Worm (Caenorhabditis elegans) whole organism, dauer: Measurements from ENCODE around the gene cal-1.

Experiments used
- unc-62 ChIP-seq: sonication (generic microtip); optimal IDR thresholded peaks from 2 replicates; lab custom pipeline; 2017; ENCODE audit warnings: missing biosample characterization, missing genetic modification reagents, missing genetic modification characterization

cal-1 gene

DNA sequence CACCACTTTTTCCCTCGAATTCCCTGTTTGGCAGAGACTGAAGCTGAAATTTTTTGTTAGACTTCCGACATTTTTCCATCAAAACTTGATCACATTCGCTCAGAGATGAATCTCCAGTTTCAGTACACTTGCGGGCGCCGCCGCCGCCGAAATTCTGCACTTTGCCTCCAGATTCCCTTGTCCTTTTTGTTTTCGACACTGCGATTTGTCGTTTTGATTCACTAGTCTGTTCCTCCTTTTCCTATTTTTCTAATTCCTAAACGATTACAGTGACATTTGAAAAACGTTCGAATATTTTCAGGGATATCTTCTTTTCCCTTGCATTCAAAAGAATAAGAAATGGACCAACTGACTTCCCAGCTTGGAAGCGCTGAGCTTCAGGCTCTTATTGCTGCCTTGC is 23.7 kb upstream of the cal-1 start, which contains the start of gene F45D3.2:
F45D3.2 (plus strand) TSS at position 301 of the 400 bp plus-strand sequence.
- no peak for TF ChIP-seq unc-62 (GFP tag; lab: Kevin White, UChicago)

DNA sequence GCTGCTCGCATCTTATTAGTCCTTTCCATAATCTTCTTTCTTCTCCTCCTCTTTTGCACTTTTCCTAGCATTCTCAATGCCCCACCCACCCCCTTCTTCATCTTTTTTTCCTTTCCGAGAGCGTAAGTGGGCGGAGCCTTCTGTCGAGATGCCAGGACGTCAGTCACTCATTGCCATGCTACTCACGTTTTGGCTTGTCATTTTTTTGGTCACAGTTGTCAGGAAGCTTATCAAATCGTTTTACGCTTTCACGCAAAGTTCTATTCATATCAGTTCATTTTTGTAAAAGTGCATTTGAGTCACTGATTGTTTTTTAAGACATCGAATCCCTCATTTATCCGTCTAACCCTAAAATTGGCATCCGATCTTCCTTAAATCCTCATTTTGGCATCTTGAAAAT is 23.0 kb upstream of the cal-1 start:
- no peak for TF ChIP-seq unc-62 (GFP tag; lab: Kevin White, UChicago)

DNA sequence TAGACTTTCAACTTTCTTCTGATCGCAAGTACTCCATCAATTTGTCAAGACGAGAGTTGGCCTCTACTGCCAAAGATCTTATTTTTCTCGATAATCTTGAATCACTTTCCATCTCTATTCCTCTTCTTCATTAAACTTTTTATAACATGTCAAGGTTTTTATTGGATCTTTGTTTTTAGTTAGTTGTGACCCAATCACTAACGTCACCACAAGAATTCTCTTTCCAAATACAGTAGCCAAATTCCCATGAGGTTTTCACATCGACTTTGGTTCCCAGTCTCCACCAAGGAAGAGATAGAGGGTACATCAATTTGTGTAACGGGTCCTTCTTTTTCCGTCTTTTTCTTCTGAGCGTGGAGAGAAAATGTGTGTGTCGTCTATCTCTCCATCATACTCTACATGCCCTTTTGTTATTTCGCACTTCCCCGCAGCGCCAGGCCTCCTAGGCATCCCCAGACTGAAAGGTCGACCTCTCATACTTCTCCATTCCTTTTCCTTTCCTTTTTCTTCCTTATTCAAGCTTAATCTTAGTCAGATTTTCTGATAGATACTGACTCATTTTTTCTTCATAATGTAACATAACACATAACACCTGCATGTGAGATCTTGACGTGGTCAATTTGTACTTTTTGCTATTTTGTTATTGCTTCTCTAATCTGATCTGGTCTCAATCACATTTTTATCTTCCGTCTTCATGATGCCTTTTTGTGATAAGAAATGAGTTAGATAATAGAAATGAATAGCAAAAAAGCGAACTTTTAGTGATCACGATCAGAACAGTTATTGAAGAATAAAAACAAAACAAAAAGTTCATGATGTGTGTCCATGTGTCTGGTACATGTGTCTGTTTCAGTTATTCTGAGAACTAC is 22.2 kb upstream of the cal-1 start:
- no peak for TF ChIP-seq unc-62 (GFP tag; lab: Kevin White, UChicago)

DNA sequence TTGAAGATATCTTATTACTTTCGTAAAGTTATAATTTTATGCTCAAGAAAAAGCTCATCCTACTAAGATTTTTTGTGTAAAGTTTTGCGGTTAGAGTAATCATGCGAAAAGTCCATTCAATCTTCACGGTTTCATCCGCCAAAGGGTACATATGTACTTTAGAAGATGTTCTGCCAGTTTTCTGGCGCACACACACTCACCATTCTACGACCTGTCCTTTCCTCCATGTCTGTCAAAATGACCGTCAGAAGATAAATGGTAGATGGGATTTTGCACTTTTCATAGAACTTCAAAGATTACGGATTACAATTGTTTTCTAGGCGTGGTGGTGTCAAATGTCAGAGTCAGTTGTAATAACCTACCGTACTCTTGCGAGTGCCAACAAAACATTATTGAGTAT is 20.5 kb upstream of the cal-1 start:
- no peak for TF ChIP-seq unc-62 (GFP tag; lab: Kevin White, UChicago)

DNA sequence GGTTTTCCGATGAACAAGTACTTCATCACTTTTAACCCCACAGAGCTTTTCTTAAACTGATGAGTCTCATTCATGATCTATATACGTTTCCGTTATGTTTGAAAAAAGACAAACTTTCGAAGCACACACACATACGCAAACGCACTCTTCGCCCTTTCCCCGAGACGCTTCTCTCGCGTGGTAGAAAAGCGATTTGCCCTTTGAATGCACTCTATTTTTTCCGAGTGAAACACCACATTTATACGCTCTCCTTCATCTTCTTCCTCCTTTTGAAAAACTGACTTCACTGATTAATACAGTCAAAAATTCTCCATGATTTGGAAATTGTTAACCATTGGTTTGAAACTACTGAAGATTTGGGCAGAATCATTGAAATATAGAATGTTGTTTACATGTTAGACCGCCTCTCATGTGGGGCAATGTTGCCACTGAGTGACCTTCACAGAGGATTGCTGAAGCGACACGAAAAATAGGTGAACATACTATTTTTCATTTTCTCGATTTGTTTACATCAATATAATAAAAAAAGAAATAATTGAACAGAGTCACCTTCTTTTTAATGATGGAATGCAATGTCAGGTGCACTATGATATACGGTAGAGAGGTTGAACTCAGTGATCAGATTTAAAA is 19.5 kb upstream of the cal-1 start:
- TF ChIP-seq unc-62 (GFP tag; lab: Kevin White, UChicago), result no peak

DNA sequence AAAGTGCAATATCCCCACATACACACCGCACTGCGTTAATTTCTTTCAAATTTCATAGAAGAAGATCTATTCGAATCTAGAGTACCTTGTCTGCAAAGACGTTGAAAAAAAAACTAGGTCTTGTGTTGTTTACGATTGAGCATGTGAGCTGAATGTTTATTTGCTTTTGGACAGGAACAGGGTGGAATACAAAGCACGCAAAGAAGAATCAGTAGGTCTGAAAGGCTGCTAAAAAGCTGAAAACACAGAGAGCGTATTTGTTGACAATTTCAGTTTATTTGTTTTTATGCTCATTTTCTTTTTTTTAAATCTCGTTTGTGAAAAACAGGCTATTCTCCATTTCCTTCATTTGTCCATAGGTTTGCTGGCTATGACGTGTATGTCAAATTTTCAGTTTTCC is 17.9 kb upstream of the cal-1 start:
- TF ChIP-seq unc-62 (GFP tag; lab: Kevin White, UChicago), result no peak

DNA sequence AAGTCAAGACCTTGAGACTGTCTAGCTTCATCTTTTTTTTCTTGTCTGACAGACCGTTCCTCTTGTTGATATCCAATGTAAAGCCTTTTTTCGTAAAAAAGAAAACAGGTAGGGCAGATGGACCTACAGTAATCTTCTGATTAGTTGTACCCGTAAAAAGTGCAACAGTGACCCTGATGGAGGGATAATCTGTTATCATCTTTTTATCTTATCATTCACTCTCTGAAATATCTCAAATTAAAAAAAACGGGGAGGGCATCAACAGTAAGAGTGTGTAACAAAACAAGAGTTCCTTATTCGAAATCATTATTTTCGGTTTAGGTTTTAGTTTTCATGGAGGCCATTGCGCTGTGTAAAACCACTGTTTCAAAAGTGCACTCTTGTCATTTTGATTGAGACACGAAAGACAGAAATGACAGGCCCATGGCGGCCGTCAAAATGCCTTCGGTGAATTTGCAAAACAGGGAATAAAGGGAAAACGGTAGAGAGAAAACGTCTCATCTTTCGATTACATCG is 16.6 kb upstream of the cal-1 start:
- TF ChIP-seq unc-62 (GFP tag; lab: Kevin White, UChicago), result peak; percentile 25

DNA sequence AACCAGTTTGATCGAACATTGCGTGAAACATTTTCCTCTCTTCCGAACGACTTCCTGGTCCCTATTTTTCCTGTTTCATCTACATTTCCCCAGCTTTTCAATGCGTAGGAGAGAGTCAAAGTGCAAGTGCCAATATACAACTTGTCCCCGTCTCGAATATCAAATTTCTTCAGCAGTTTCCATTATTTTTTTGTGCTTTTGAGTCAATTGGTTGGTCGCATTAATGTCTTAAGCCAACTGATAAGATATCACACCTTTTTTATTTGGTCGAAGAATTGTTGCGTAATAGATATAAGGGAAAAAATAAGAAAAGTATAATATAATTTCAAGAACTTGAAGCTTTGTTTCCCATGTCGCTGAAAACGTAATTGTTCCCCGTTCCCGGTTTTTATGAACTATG is 15.3 kb upstream of the cal-1 start:
- TF ChIP-seq unc-62 (GFP tag; lab: Kevin White, UChicago), result no peak

DNA sequence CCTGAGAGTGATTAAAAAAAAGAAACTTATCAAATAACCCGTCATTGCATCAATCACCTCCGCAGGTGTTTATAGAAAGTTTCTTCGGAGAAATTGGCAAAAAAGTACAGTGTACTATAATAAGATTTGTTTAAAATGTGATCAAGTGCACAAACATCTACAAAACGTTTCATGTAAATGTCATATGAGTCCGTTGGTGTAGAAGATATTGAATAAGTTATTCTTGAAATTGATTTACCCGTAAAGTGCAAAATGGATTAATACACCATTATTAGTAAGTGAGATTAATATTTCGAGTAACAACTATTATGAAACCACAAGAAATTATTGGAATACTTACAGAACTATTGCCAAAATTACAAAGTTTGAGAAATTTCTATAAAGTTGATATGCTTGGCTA is 14.0 kb upstream of the cal-1 start:
- no peak for TF ChIP-seq unc-62 (GFP tag; lab: Kevin White, UChicago)

DNA sequence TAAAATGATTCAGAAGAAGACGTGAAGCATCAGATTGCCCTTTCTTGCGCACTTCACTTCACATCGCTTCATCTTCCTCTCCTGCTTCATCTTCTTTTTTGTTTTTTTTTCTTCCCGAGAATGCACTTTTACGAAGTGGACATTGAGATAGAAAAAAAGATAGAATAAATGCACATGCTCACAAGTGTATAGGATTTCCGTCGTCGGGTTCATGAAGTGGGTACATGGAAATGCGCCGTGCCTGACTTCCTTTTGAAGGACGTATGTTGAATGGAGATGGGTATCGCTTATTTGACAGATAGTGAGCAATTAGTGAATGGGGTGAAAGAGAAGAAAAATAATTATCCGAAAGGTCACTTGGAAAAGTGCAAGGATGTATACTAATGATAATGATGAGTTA is 13.1 kb upstream of the cal-1 start:
- TF ChIP-seq unc-62 (GFP tag; lab: Kevin White, UChicago), result no peak

DNA sequence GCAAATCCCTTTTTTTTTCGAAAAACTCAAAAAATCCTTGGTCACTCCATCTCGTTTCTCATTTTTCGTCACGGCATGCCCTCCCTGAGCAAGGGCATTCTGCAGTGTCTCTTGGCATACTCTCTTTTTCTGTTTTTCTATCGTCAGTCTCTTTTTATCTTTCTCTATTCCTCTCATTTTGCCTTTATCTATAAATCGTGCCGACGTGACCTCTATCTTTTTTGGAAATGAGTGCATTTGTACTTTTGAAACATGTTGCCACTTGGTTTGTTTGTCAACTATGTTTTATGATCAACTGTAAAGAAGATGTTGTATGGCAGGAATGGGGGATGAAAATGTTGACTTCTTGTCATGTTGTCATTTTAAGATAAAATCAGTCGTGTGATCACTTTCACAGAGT is 11.9 kb upstream of the cal-1 start:
- TF ChIP-seq unc-62 (GFP tag; lab: Kevin White, UChicago), result no peak

DNA sequence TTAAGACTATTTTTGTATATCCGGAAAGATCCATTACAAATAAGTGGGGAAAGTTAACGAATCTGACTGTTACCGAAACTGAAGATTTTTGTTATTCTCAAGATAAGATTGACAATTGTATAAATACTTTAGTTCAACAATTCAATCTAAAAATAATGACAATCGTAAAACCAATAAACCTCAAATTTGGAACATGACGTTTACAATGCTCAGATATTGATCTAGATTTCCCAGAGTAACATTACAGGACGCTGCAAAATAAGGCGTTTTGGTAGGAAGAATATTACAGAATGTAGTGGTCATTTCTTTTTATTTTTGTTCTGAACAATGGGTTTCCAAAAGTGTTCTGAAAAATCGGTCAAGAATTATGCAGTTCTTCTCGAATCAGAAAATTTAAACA is 9.7 kb upstream of the cal-1 start, which contains the start of gene F45D3.1:
F45D3.1 (plus strand) TSS at position 301 of the 400 bp plus-strand sequence.
- no peak for TF ChIP-seq unc-62 (GFP tag; lab: Kevin White, UChicago)

DNA sequence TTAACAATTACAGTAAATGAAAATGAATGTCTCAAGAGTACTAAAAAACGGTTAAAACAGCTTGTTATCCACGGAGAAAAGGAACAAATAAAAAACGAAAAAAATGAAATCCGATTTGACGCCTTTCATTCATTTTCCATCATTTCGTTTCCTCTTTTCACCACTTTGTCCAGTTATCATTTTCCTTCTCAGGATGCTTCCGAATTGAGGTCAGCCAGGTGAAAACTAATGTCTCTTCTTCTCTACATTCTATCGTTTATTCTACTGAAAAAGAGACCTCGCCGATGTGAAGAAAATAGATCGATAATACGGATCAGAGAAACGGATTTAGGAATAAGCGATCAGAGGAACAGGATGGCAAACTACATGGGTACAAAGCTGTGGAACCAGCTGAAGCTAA is 9.1 kb upstream of the cal-1 start:
- no peak for TF ChIP-seq unc-62 (GFP tag; lab: Kevin White, UChicago)

DNA sequence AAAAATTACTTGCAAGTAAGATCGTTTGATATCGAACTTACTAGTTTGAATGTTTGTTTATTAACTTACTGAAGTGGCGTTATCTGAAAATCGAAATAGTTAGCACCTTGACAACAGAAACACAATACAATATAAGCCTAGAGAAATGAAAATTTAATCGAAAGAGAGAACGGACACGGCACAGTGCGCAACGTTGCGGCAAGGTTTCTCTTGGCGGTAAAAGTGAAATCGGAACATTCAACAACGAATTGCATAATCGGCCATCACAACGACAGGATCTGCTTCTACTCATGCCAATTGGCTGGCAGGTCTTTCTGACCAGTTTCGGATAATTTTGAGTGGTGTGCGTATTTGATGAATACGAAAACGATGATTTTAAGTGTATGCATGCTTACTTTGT is 8.5 kb upstream of the cal-1 start, which contains the start of gene dyf-4:
dyf-4 (minus strand) TSS at position 213 of the 400 bp plus-strand sequence.
- TF ChIP-seq unc-62 (GFP tag; lab: Kevin White, UChicago), result no peak

DNA sequence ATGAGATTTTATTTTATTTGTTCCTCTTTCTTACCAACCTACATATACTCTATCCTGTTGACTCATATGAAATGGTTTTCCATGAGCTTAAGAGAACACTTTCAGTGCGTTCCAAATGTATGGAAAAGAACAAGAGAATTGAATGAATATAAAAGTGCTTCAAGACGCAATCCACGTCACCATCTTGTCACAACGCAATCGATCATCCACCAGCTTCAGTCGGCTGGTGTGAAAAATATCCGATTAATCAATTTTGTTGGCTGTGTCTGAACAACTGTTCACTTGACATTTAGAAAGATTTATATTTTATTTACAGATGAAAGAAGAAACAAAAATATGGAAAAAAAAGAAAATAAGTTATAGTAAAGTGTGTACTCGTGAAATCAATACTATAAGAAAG is 6.3 kb upstream of the cal-1 start:
- no peak for TF ChIP-seq unc-62 (GFP tag; lab: Kevin White, UChicago)

DNA sequence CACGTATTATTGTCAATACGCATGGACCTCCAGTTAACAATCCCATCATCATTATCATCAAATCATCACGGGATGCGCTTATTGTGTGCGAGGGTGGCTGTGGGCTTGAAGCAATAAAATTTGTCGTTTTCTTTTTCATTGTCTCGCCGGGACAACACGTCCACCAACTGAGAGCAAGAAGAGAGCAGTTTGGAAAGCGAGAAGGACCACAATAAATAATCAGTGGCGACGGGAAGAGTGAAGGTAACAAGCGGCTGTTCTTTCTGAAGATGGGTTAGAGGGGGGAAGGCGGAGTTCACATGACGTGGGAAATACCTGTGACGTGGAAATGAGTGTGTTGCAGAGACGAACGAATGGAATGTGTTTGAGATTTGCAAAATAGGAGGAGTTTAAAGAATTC is 1.7 kb upstream of the cal-1 start:
- TF ChIP-seq unc-62 (GFP tag; lab: Kevin White, UChicago), result no peak
